Fruit fly (Drosophila melanogaster) whole organism, embryonic: Measurements from ENCODE around the gene CG31100.
A peak's percentile ranks its signal among the peaks of the same experiment; 100 is the strongest.

Source experiments
- Adf1 ChIP-seq: fragments of 200-800 bp; sonication (Bioruptor generic); IDR thresholded peaks from 2 replicates; pipeline ENCODE4 v1.3.6; 2022; ENCODE audit warnings: missing biosample characterization, missing genetic modification characterization
- Atf-2 ChIP-seq: fragments of 200-800 bp; sonication (Bioruptor generic); optimal IDR thresholded peaks from 2 replicates; lab custom pipeline; 2016; ENCODE audit warnings: missing biosample characterization, missing genetic modification characterization
- B-H2 ChIP-seq: fragments of 200-800 bp; sonication (Bioruptor generic); optimal IDR thresholded peaks from 2 replicates; lab custom pipeline; 2018; ENCODE audit warnings: missing biosample characterization, mild to moderate bottlenecking, missing genetic modification characterization
- C15 ChIP-seq: fragments of 200-800 bp; sonication (Bioruptor generic); IDR thresholded peaks from 3 replicates; pipeline ENCODE4 v1.3.6; 2022; ENCODE audit warnings: missing biosample characterization, missing genetic modification characterization
- CG12155 ChIP-seq: fragments of 200-800 bp; sonication (Bioruptor generic); optimal IDR thresholded peaks from 3 replicates; lab custom pipeline; 2016; ENCODE audit warnings: missing biosample characterization, missing genetic modification characterization
- CG12391 ChIP-seq: fragments of 200-800 bp; sonication (Bioruptor generic); optimal IDR thresholded peaks from 3 replicates; lab custom pipeline; 2018; ENCODE audit warnings: missing biosample characterization, mild to moderate bottlenecking, missing genetic modification characterization, moderate library complexity
- CG2875 ChIP-seq: fragments of 200-800 bp; sonication (Bioruptor generic); optimal IDR thresholded peaks from 2 replicates; lab custom pipeline; 2017; ENCODE audit warnings: missing biosample characterization, mild to moderate bottlenecking, missing genetic modification characterization, missing genetic modification reagents
- CG31388 ChIP-seq: fragments of 200-800 bp; sonication (Bioruptor generic); optimal IDR thresholded peaks from 2 replicates; lab custom pipeline; 2016; ENCODE audit warnings: missing biosample characterization, missing genetic modification characterization
- CG3847 ChIP-seq: fragments of 200-800 bp; sonication (Bioruptor generic); IDR thresholded peaks from 2 replicates; pipeline ENCODE4 v1.3.6; 2022; ENCODE audit warnings: missing biosample characterization, missing genetic modification characterization
- CG6175 ChIP-seq: fragments of 200-800 bp; sonication (Bioruptor generic); IDR thresholded peaks from 3 replicates; pipeline ENCODE4 v1.3.6; 2022; ENCODE audit warnings: missing biosample characterization, missing genetic modification characterization
- CG8359 ChIP-seq: fragments of 200-800 bp; sonication (Bioruptor generic); optimal IDR thresholded peaks from 2 replicates; lab custom pipeline; 2017; ENCODE audit warnings: missing biosample characterization, mild to moderate bottlenecking, missing genetic modification characterization, borderline replicate concordance
- CG9437 ChIP-seq: fragments of 200-800 bp; sonication (Bioruptor generic); optimal IDR thresholded peaks from 2 replicates; lab custom pipeline; 2018; ENCODE audit warnings: missing biosample characterization, mild to moderate bottlenecking, missing genetic modification characterization
- CG9727 ChIP-seq: fragments of 200-800 bp; sonication (Bioruptor generic); optimal IDR thresholded peaks from 3 replicates; lab custom pipeline; 2017; ENCODE audit warnings: missing biosample characterization, mild to moderate bottlenecking, missing genetic modification characterization
- Chrac-16 ChIP-seq: fragments of 200-800 bp; sonication (Bioruptor generic); optimal IDR thresholded peaks from 3 replicates; lab custom pipeline; 2016; ENCODE audit warnings: missing biosample characterization, missing genetic modification characterization
- D ChIP-seq, 2 experiments: fragments of 200-800 bp in 1 of 2; fragments of >200 bp in 1 of 2; sonication (Bioruptor generic) in 1 of 2; optimal IDR thresholded peaks; 2 replicates in 1 of 2; 3 replicates in 1 of 2; lab custom pipeline; 2017; ENCODE audit warnings: mild to moderate bottlenecking in 1 of 2, missing biosample characterization in 1 of 2, missing genetic modification characterization in 1 of 2, missing genetic modification reagents in 1 of 2
- Dbx ChIP-seq: fragments of 200-800 bp; sonication (Bioruptor generic); IDR thresholded peaks from 3 replicates; pipeline ENCODE4 v1.3.6; 2022; ENCODE audit warnings: missing biosample characterization, missing genetic modification characterization
- Dek ChIP-seq: fragments of 200-800 bp; sonication (Bioruptor generic); optimal IDR thresholded peaks from 3 replicates; lab custom pipeline; 2019; ENCODE audit warnings: missing biosample characterization, mild to moderate bottlenecking, missing genetic modification characterization, moderate library complexity
- Drgx ChIP-seq: fragments of 200-800 bp; sonication (Bioruptor generic); IDR thresholded peaks from 2 replicates; pipeline ENCODE4 v1.3.6; 2022; ENCODE audit warnings: missing biosample characterization, missing genetic modification characterization
- HLH4C ChIP-seq: fragments of 200-800 bp; sonication (Bioruptor generic); IDR thresholded peaks from 3 replicates; pipeline ENCODE4 v1.3.6; 2022; ENCODE audit warnings: missing biosample characterization, missing genetic modification characterization; ENCODE audit not compliant: partially characterized antibody
- Hmr ChIP-seq: fragments of 200-800 bp; sonication (Bioruptor generic); optimal IDR thresholded peaks from 3 replicates; lab custom pipeline; 2017; ENCODE audit warnings: mild to moderate bottlenecking, missing biosample characterization, missing genetic modification reagents, missing genetic modification characterization
- Jarid2 ChIP-seq: fragments of 200-800 bp; sonication (Bioruptor generic); optimal IDR thresholded peaks from 3 replicates; lab custom pipeline; 2017; ENCODE audit warnings: mild to moderate bottlenecking, missing biosample characterization, missing genetic modification reagents, missing genetic modification characterization
- MBD-R2 ChIP-seq: fragments of 200-800 bp; sonication (Bioruptor generic); IDR thresholded peaks from 2 replicates; pipeline ENCODE4 v1.3.6; 2022; ENCODE audit warnings: missing biosample characterization, missing genetic modification characterization
- Myb ChIP-seq: fragments of 200-800 bp; sonication (Bioruptor generic); optimal IDR thresholded peaks from 2 replicates; lab custom pipeline; 2016; ENCODE audit warnings: missing biosample characterization, missing genetic modification characterization
- NC2β ChIP-seq: fragments of 200-800 bp; sonication (Bioruptor generic); optimal IDR thresholded peaks from 2 replicates; lab custom pipeline; 2016; ENCODE audit warnings: missing biosample characterization, missing genetic modification characterization
- PHDP ChIP-seq: fragments of 200-800 bp; sonication (Bioruptor generic); optimal IDR thresholded peaks from 3 replicates; lab custom pipeline; 2018; ENCODE audit warnings: missing biosample characterization, mild to moderate bottlenecking, missing genetic modification characterization, moderate library complexity
- Poxn ChIP-seq: fragments of 200-800 bp; sonication (Bioruptor generic); IDR thresholded peaks from 2 replicates; pipeline ENCODE4 v1.3.6; 2022; ENCODE audit warnings: missing biosample characterization, missing genetic modification characterization
- Sry-δ ChIP-seq: fragments of 200-800 bp; sonication (Bioruptor generic); optimal IDR thresholded peaks from 2 replicates; lab custom pipeline; 2016; ENCODE audit warnings: missing biosample characterization, missing genetic modification characterization
- ara ChIP-seq: fragments of 200-800 bp; sonication (Bioruptor generic); IDR thresholded peaks from 2 replicates; pipeline ENCODE4 v1.3.6; 2022; ENCODE audit warnings: missing biosample characterization, missing genetic modification characterization
- ase ChIP-seq: fragments of 200-800 bp; sonication (Bioruptor generic); IDR thresholded peaks from 3 replicates; pipeline ENCODE4 v1.3.6; 2022; ENCODE audit warnings: missing biosample characterization, missing genetic modification characterization
- ato ChIP-seq: fragments of 200-800 bp; sonication (Bioruptor generic); IDR thresholded peaks from 2 replicates; pipeline ENCODE4 v1.3.6; 2022; ENCODE audit warnings: missing biosample characterization, missing genetic modification characterization; ENCODE audit not compliant: partially characterized antibody
- bigmax ChIP-seq: fragments of 200-800 bp; sonication (Bioruptor generic); optimal IDR thresholded peaks from 2 replicates; lab custom pipeline; 2018; ENCODE audit warnings: missing biosample characterization, mild to moderate bottlenecking, missing genetic modification characterization
- croc ChIP-seq: fragments of 200-800 bp; sonication (Bioruptor generic); conservative IDR thresholded peaks from 3 replicates; pipeline ENCODE4 v1.3.6; 2022; ENCODE audit warnings: missing biosample characterization, missing genetic modification characterization
- dati ChIP-seq: fragments of 200-800 bp; sonication (Bioruptor generic); IDR thresholded peaks from 2 replicates; pipeline ENCODE4 v1.3.6; 2022; ENCODE audit warnings: missing biosample characterization, missing genetic modification characterization
- dmrt11E ChIP-seq: fragments of 200-800 bp; sonication (Bioruptor generic); optimal IDR thresholded peaks from 3 replicates; lab custom pipeline; 2018; ENCODE audit warnings: missing biosample characterization, mild to moderate bottlenecking, missing genetic modification characterization, moderate library complexity
- ems ChIP-seq: fragments of 200-800 bp; sonication (Bioruptor generic); optimal IDR thresholded peaks from 3 replicates; lab custom pipeline; 2016; ENCODE audit warnings: missing biosample characterization, missing genetic modification characterization
- eyg ChIP-seq: fragments of 200-800 bp; sonication (Bioruptor generic); optimal IDR thresholded peaks from 3 replicates; lab custom pipeline; 2016; ENCODE audit warnings: missing biosample characterization, missing genetic modification characterization
- fd64A ChIP-seq: fragments of 200-800 bp; sonication (Bioruptor generic); optimal IDR thresholded peaks from 3 replicates; lab custom pipeline; 2018; ENCODE audit warnings: missing biosample characterization, mild to moderate bottlenecking, missing genetic modification characterization
- gcm ChIP-seq: fragments of 200-800 bp; sonication (Bioruptor generic); optimal IDR thresholded peaks from 2 replicates; lab custom pipeline; 2019; ENCODE audit warnings: missing biosample characterization, mild to moderate bottlenecking, missing genetic modification characterization, moderate library complexity
- gfzf ChIP-seq: fragments of 200-800 bp; sonication (Bioruptor generic); optimal IDR thresholded peaks from 2 replicates; lab custom pipeline; 2016; ENCODE audit warnings: missing biosample characterization, mild to moderate bottlenecking, missing genetic modification characterization, moderate library complexity
- gsb ChIP-seq: fragments of 200-800 bp; sonication (Bioruptor generic); IDR thresholded peaks from 2 replicates; pipeline ENCODE4 v1.3.6; 2022; ENCODE audit warnings: missing biosample characterization, missing genetic modification characterization
- maf-S ChIP-seq: fragments of 200-800 bp; sonication (Bioruptor generic); optimal IDR thresholded peaks from 2 replicates; lab custom pipeline; 2016; ENCODE audit warnings: missing biosample characterization, missing genetic modification characterization
- mld ChIP-seq: fragments of 200-800 bp; sonication (Bioruptor generic); IDR thresholded peaks from 3 replicates; pipeline ENCODE4 v1.3.6; 2022; ENCODE audit warnings: missing biosample characterization, missing genetic modification characterization; ENCODE audit not compliant: partially characterized antibody
- oc ChIP-seq: fragments of 200-800 bp; sonication (Bioruptor generic); optimal IDR thresholded peaks from 2 replicates; lab custom pipeline; 2018; ENCODE audit warnings: missing biosample characterization, mild to moderate bottlenecking, missing genetic modification characterization, moderate library complexity
- odd ChIP-seq: fragments of 200-800 bp; sonication (Bioruptor generic); optimal IDR thresholded peaks from 2 replicates; lab custom pipeline; 2017; ENCODE audit warnings: missing biosample characterization, mild to moderate bottlenecking, missing genetic modification characterization
- shn ChIP-seq: fragments of 200-800 bp; sonication (Bioruptor generic); optimal IDR thresholded peaks from 3 replicates; lab custom pipeline; 2016; ENCODE audit warnings: missing biosample characterization, missing genetic modification characterization
- stc ChIP-seq: fragments of 200-800 bp; sonication (Bioruptor generic); IDR thresholded peaks from 2 replicates; pipeline ENCODE4 v1.3.6; 2022; ENCODE audit warnings: missing biosample characterization, missing genetic modification characterization
- stwl ChIP-seq: fragments of 200-800 bp; sonication (Bioruptor generic); optimal IDR thresholded peaks from 3 replicates; lab custom pipeline; 2018; ENCODE audit warnings: missing biosample characterization, mild to moderate bottlenecking, missing genetic modification characterization, moderate library complexity
- tgo ChIP-seq: fragments of 200-800 bp; sonication (Bioruptor generic); IDR thresholded peaks from 3 replicates; pipeline ENCODE4 v1.3.6; 2022; ENCODE audit warnings: missing biosample characterization, missing genetic modification characterization
- wdn ChIP-seq: fragments of 200-800 bp; sonication (Bioruptor generic); IDR thresholded peaks from 2 replicates; pipeline ENCODE4 v1.3.6; 2022; ENCODE audit warnings: missing biosample characterization, missing genetic modification characterization
- zen2 ChIP-seq: fragments of 200-800 bp; sonication (Bioruptor generic); IDR thresholded peaks from 3 replicates; pipeline ENCODE4 v1.3.6; 2022; ENCODE audit warnings: missing biosample characterization, missing genetic modification characterization; ENCODE audit not compliant: partially characterized antibody

CG31100 gene

dm6 chr3R:9051937-9052680, 48.7 kb upstream of the CG31100 start, which contains the start of gene Kdm2 (continued):
- peak; percentile 93 for TF ChIP-seq Jarid2
- peak; percentile 40 for TF ChIP-seq odd (GFP tag; lab: Kevin White, UChicago)
- TF ChIP-seq CG31388 (GFP tag; lab: Kevin White, UChicago), result no peak
- peak; percentile 52 for TF ChIP-seq B-H2 (GFP tag; lab: Kevin White, UChicago)
- no peak for TF ChIP-seq Poxn (GFP tag; lab: Robert Waterston, UW)
- peak; percentile 57 for TF ChIP-seq Dek (tag; lab: Kevin White, UChicago)
- peak; percentile 46 for TF ChIP-seq CG12391
- peak; percentile 55 for TF ChIP-seq Hmr (GFP tag; lab: Kevin White, UChicago)
- no peak for TF ChIP-seq Sry-δ (GFP tag; lab: Kevin White, UChicago)
- peak; percentile 42 for TF ChIP-seq stwl (tag; lab: Kevin White, UChicago)
- no peak for TF ChIP-seq CG9727 (GFP tag; lab: Kevin White, UChicago)
- TF ChIP-seq Chrac-16 (GFP tag; lab: Kevin White, UChicago), result no peak
- no peak for TF ChIP-seq C15 (GFP tag; lab: Robert Waterston, UW)
- no peak for TF ChIP-seq zen2 (GFP tag; lab: Robert Waterston, UW)
- no peak for TF ChIP-seq ase (GFP tag; lab: Robert Waterston, UW)
- no peak for TF ChIP-seq fd64A (GFP tag; lab: Kevin White, UChicago)
- TF ChIP-seq oc (tag; lab: Kevin White, UChicago), result no peak
- no peak for TF ChIP-seq CG9437 (GFP tag; lab: Kevin White, UChicago)
- no peak for TF ChIP-seq D (optimal IDR thresholded peaks at IDR 0.05; lab: Kevin White, UChicago)
- no peak for TF ChIP-seq D (GFP tag; optimal IDR thresholded peaks at IDR 0.05; lab: Kevin White, UChicago)
- TF ChIP-seq gsb (GFP tag; lab: Robert Waterston, UW), result no peak
- peak; percentile 78 for TF ChIP-seq gfzf (GFP tag; lab: Kevin White, UChicago)
- TF ChIP-seq tgo (GFP tag; lab: Robert Waterston, UW), result no peak
- no peak for TF ChIP-seq shn (GFP tag; lab: Kevin White, UChicago)
- TF ChIP-seq CG3847 (GFP tag; lab: Robert Waterston, UW), result no peak
- no peak for TF ChIP-seq stc
- TF ChIP-seq dmrt11E, result no peak
- TF ChIP-seq gcm (GFP tag; lab: Kevin White, UChicago), result no peak
- TF ChIP-seq bigmax (GFP tag; lab: Kevin White, UChicago), result no peak
- TF ChIP-seq CG12155 (GFP tag; lab: Kevin White, UChicago), result peak; percentile 12
- TF ChIP-seq CG6175 (GFP tag; lab: Robert Waterston, UW), result no peak
- no peak for TF ChIP-seq NC2β (GFP tag; lab: Kevin White, UChicago)
- TF ChIP-seq ems (GFP tag; lab: Kevin White, UChicago), result no peak
- no peak for TF ChIP-seq HLH4C (GFP tag; lab: Robert Waterston, UW)
- no peak for TF ChIP-seq Atf-2 (GFP tag; lab: Kevin White, UChicago)
- no peak for TF ChIP-seq eyg
- no peak for TF ChIP-seq ara (GFP tag; lab: Robert Waterston, UW)
- no peak for TF ChIP-seq Adf1 (GFP tag; lab: Robert Waterston, UW)
- TF ChIP-seq croc (GFP tag; lab: Robert Waterston, UW), result no peak
- TF ChIP-seq Dbx (GFP tag; lab: Robert Waterston, UW), result no peak
- TF ChIP-seq PHDP (tag; lab: Kevin White, UChicago), result no peak
- no peak for TF ChIP-seq mld (GFP tag; lab: Robert Waterston, UW)
- no peak for TF ChIP-seq ato (GFP tag; lab: Robert Waterston, UW)
- no peak for TF ChIP-seq CG2875 (GFP tag; lab: Kevin White, UChicago)
- no peak for TF ChIP-seq CG8359 (GFP tag; lab: Kevin White, UChicago)
- TF ChIP-seq wdn (GFP tag; lab: Robert Waterston, UW), result no peak
- TF ChIP-seq MBD-R2 (GFP tag; lab: Robert Waterston, UW), result no peak
- TF ChIP-seq Myb (GFP tag; lab: Kevin White, UChicago), result peak; percentile 89
- no peak for TF ChIP-seq dati (GFP tag; lab: Robert Waterston, UW)
- no peak for TF ChIP-seq Drgx (GFP tag; lab: Robert Waterston, UW)
- TF ChIP-seq maf-S, result no peak
